In the genomic region with DNA sequence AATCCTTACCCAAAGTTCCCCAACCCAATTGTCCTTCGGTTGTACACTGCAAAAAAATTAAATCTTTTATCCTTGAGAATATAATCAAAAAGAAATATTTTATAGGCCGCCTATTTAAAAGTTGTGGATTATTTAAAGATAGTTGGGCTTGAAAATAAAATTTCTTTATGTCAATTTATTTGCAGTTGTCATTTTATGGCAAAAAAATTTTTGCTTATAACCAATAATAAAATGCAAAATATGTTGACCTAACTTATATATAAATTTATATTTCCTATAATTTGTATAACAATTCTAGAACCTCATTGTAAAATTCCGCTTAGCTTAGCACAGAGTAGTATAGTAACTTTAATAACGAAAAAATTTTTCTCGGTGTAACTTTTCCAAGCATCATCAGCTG, we compare ENCODE assay signal across 3 fruit fly cellular contexts.
TF ChIP-seq lines count a peak whose summit lies in the region.

No protein-coding gene starts in this region.

- TF ChIP-seq CTCF in whole organism, embryonic (GFP tag; optimal IDR thresholded peaks at IDR 0.05; lab: Kevin White, UChicago): no peak

TF ChIP-seq in whole organism, embryonic, 481 proteins besides CTCF, POLR2A, EP300 and RAD21 (continues in another document):
- TF ChIP-seq CG12299 (tag; optimal IDR thresholded peaks at IDR 0.05; lab: Kevin White, UChicago): no peak
- no peak for TF ChIP-seq az2 (GFP tag; optimal IDR thresholded peaks at IDR 0.05; lab: Kevin White, UChicago)
- TF ChIP-seq sug (tag; optimal IDR thresholded peaks at IDR 0.05; lab: Kevin White, UChicago): peak; percentile 24
- no peak for TF ChIP-seq Dad (GFP tag; optimal IDR thresholded peaks at IDR 0.05; lab: Kevin White, UChicago)
- no peak for TF ChIP-seq Atf-2 (GFP tag; optimal IDR thresholded peaks at IDR 0.05; lab: Kevin White, UChicago)
- TF ChIP-seq ssp (GFP tag; IDR thresholded peaks at IDR 0.05; lab: Robert Waterston, UW): no peak
- no peak for TF ChIP-seq CG2202 (tag; optimal IDR thresholded peaks at IDR 0.05; lab: Kevin White, UChicago)
- TF ChIP-seq Pdp1 (GFP tag; optimal IDR thresholded peaks at IDR 0.05; lab: Kevin White, UChicago): no peak
- no peak for TF ChIP-seq GATAe (GFP tag; conservative IDR thresholded peaks at IDR 0.05; lab: Robert Waterston, UW)
- no peak for TF ChIP-seq pros (GFP tag; optimal IDR thresholded peaks at IDR 0.05; lab: Kevin White, UChicago)
- TF ChIP-seq crp (GFP tag; optimal IDR thresholded peaks at IDR 0.05; lab: Kevin White, UChicago): no peak
- TF ChIP-seq exex (tag; optimal IDR thresholded peaks at IDR 0.05; lab: Kevin White, UChicago): no peak
- TF ChIP-seq dpn (GFP tag; optimal IDR thresholded peaks at IDR 0.05; lab: Kevin White, UChicago): no peak
- TF ChIP-seq tgo (GFP tag; IDR thresholded peaks at IDR 0.05; lab: Robert Waterston, UW): no peak
- TF ChIP-seq repo (GFP tag; optimal IDR thresholded peaks at IDR 0.05; lab: Kevin White, UChicago): no peak
- TF ChIP-seq CG10565 (GFP tag; optimal IDR thresholded peaks at IDR 0.05; lab: Kevin White, UChicago): no peak
- no peak for TF ChIP-seq CG2875 (GFP tag; optimal IDR thresholded peaks at IDR 0.05; lab: Kevin White, UChicago)
- TF ChIP-seq ranshi (GFP tag; IDR thresholded peaks at IDR 0.05; lab: Robert Waterston, UW): no peak
- peak; percentile 36 for TF ChIP-seq CG12659 (GFP tag; optimal IDR thresholded peaks at IDR 0.05; lab: Kevin White, UChicago)
- no peak for TF ChIP-seq unc-4 (GFP tag; IDR thresholded peaks at IDR 0.05; lab: Robert Waterston, UW; ENCODE audit: partially characterized antibody)
- TF ChIP-seq hkb (optimal IDR thresholded peaks at IDR 0.05; lab: Kevin White, UChicago): no peak
- TF ChIP-seq hkb (GFP tag; IDR thresholded peaks at IDR 0.05; lab: Robert Waterston, UW): no peak
- no peak for TF ChIP-seq Ets65A (GFP tag; lab: Kevin White, UChicago)
- no peak for TF ChIP-seq Scr (GFP tag; IDR thresholded peaks at IDR 0.05; lab: Robert Waterston, UW; ENCODE audit: partially characterized antibody)
- TF ChIP-seq ind (GFP tag; optimal IDR thresholded peaks at IDR 0.05; lab: Kevin White, UChicago): no peak
- no peak for TF ChIP-seq cato (GFP tag; optimal IDR thresholded peaks at IDR 0.05; lab: Kevin White, UChicago; ENCODE audit: borderline replicate concordance)
- peak; percentile 50 for TF ChIP-seq Meics (GFP tag; optimal IDR thresholded peaks at IDR 0.05; lab: Kevin White, UChicago)
- no peak for TF ChIP-seq zfh2 (GFP tag; optimal IDR thresholded peaks at IDR 0.05; lab: Kevin White, UChicago)
- no peak for TF ChIP-seq CG13123 (GFP tag; optimal IDR thresholded peaks at IDR 0.05; lab: Kevin White, UChicago)
- no peak for TF ChIP-seq Atf6 (GFP tag; IDR thresholded peaks at IDR 0.05; lab: Robert Waterston, UW)

TF ChIP-seq in whole organism, prepupa, 60 proteins besides CTCF, POLR2A, EP300 and RAD21:
- no peak for TF ChIP-seq fd59A (GFP tag; optimal IDR thresholded peaks at IDR 0.05; lab: Kevin White, UChicago)
- no peak for TF ChIP-seq CG3919 (GFP tag; optimal IDR thresholded peaks at IDR 0.05; lab: Kevin White, UChicago)
- TF ChIP-seq pdm3 (GFP tag; optimal IDR thresholded peaks at IDR 0.05; lab: Kevin White, UChicago): no peak
- TF ChIP-seq CG11294 (GFP tag; IDR thresholded peaks at IDR 0.05; lab: Robert Waterston, UW): no peak
- TF ChIP-seq CG15336 (GFP tag; IDR thresholded peaks at IDR 0.05; lab: Robert Waterston, UW): no peak
- peak; percentile 54 for TF ChIP-seq Eip78C (GFP tag; lab: Kevin White, UChicago)
- TF ChIP-seq achi (GFP tag; optimal IDR thresholded peaks at IDR 0.05; lab: Kevin White, UChicago): no peak
- TF ChIP-seq CG8119 (GFP tag; IDR thresholded peaks at IDR 0.05; lab: Robert Waterston, UW): no peak
- TF ChIP-seq CG32006 (GFP tag; optimal IDR thresholded peaks at IDR 0.05; lab: Kevin White, UChicago): peak; percentile 28
- no peak for TF ChIP-seq Lpt (GFP tag; optimal IDR thresholded peaks at IDR 0.05; lab: Kevin White, UChicago)

TF ChIP-seq in whole organism, pupa, 21 proteins besides CTCF, POLR2A, EP300 and RAD21:
- TF ChIP-seq CG8159 (tag; optimal IDR thresholded peaks at IDR 0.05; lab: Kevin White, UChicago) (peak; percentile 27), CG9948 (tag; optimal IDR thresholded peaks at IDR 0.05; lab: Kevin White, UChicago) (peak; percentile 6), CG13204 (GFP tag; optimal IDR thresholded peaks at IDR 0.05; lab: Kevin White, UChicago) (no peak)
